Fruit fly (Drosophila melanogaster): ENCODE measurements around the gene CG33769.

Gene CG33769

DNA sequence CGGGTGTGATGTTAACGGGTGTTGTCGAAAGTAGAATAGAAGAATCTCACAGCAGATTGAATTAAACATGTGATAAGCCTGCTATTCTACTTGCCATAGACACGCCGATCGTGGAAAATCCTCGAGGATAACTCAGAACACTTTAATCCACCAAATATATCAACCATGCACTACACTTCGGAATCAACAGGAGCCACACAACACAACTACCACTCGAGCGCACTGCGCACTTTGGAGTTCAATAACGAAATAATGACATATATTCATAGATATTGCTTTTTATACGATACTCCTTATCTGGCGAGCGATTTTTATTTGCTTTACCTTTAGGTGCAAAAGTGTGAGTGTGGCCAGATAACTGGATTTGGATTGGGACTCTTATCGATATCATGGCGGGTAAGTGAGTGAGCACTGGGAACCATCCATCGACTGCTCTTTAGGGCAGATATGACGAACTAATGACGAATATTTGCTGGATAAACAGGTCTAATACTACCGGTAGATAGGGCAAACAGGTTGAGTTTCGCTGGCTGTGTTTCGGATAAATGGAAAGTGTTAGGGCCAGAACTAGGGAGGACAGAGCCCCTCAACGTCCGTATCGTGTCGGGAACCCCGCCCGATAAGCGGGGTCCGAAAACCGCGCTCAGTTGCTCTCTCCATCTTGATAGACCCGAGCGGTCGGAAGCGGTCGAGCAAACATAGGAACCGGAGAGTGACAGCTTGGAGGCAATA is 21.7 kb downstream of the CG33769 start, which contains the start of gene Jhbp6:
Gene Jhbp6 (plus strand): TSS at position 682 of the 732 bp plus-strand sequence.
- TF ChIP-seq Mio (GFP tag; optimal IDR thresholded peaks at IDR 0.05): no peak
- peak; percentile 12 for TF ChIP-seq rgr (GFP tag; optimal IDR thresholded peaks at IDR 0.05)
- no peak for TF ChIP-seq Rel (GFP tag; optimal IDR thresholded peaks at IDR 0.05)
- TF ChIP-seq Rel (tag; optimal IDR thresholded peaks at IDR 0.05): peak; percentile 13
- TF ChIP-seq CG32264 (GFP tag; optimal IDR thresholded peaks at IDR 0.05): no peak

DNA sequence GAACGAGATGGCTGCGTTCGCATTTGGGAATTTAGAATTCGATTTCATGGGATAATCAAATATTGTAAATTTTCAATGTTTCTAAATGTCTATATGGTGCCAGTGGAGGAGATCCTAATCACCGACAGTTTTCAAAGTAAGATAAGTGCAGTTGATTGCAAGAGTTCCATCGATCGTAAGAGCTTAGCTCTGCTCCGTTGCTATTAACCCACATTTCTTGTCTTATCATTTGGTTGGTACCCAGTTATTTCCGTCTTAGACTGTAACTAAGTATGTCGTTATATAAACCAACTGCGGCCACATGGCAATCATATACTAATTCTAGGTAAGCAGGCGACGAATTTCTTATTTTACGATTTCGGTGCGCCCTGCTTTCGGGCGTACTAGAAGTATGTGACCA is 22.4 kb downstream of the CG33769 start:
- TF ChIP-seq woc (GFP tag; optimal IDR thresholded peaks at IDR 0.05) (no peak), Abd-B (GFP tag; optimal IDR thresholded peaks at IDR 0.05) (no peak), dmrt93B (GFP tag; optimal IDR thresholded peaks at IDR 0.05) (no peak), Dif (GFP tag; optimal IDR thresholded peaks at IDR 0.05; ENCODE audit: partially characterized antibody) (no peak), jim (GFP tag; optimal IDR thresholded peaks at IDR 0.05) (no peak), Hr78 (GFP tag; optimal IDR thresholded peaks at IDR 0.05) (no peak), dl (GFP tag; optimal IDR thresholded peaks at IDR 0.05; ENCODE audit: insufficient read depth in 1 of 2, partially characterized antibody in 2 of 2) (no peak), N (GFP tag; optimal IDR thresholded peaks at IDR 0.05) (no peak), psq (GFP tag; optimal IDR thresholded peaks at IDR 0.05) (no peak), foxo (GFP tag; optimal IDR thresholded peaks at IDR 0.05) (no peak), Vsx2 (GFP tag; optimal IDR thresholded peaks at IDR 0.05; ENCODE audit: partially characterized antibody) (no peak), sv (GFP tag; optimal IDR thresholded peaks at IDR 0.05) (no peak), CG32264 (GFP tag; optimal IDR thresholded peaks at IDR 0.05) (no peak)

DNA sequence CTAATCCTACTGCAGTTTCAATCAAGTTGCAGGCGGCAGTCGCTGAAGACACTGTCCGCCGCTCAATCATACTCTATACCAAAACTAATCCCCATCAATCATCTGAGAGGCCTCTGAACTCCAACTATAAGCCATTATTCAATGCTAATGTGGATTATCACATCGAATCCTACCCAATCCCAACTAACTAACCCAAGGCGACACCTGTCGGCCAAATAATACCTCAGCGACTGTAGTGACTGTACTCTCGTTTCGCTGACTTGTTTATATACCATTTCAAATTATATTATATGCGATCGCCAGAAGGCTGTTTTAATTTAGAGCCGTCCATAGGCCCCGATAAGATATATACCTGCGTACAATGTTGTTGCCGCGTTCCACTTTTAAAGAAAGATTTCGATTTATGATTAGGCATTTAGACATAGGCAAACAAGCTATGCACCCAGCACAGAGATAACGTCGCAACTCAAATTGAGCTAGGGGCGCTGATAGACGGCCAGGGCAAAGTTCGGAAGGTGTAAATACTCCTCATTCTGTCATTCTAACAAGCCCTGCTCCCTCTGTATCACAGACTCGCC is 24.1 kb downstream of the CG33769 start:
- TF ChIP-seq ey (GFP tag; optimal IDR thresholded peaks at IDR 0.05): no peak
- no peak for TF ChIP-seq dsf (GFP tag; optimal IDR thresholded peaks at IDR 0.05; ENCODE audit: borderline replicate concordance)
- no peak for TF ChIP-seq fru (GFP tag; optimal IDR thresholded peaks at IDR 0.05)
- no peak for TF ChIP-seq Rel (GFP tag; optimal IDR thresholded peaks at IDR 0.05)
- TF ChIP-seq Rel (tag; optimal IDR thresholded peaks at IDR 0.05): no peak
- TF ChIP-seq CrebA (GFP tag; optimal IDR thresholded peaks at IDR 0.05; ENCODE audit: borderline replicate concordance): no peak
- no peak for TF ChIP-seq lola (GFP tag; optimal IDR thresholded peaks at IDR 0.05)
- no peak for TF ChIP-seq Mio (GFP tag; optimal IDR thresholded peaks at IDR 0.05)
- TF ChIP-seq Hr78 (GFP tag; optimal IDR thresholded peaks at IDR 0.05): no peak
- TF ChIP-seq psq (GFP tag; optimal IDR thresholded peaks at IDR 0.05): no peak
- TF ChIP-seq N (GFP tag; optimal IDR thresholded peaks at IDR 0.05): no peak
- no peak for TF ChIP-seq CG9705 (GFP tag; optimal IDR thresholded peaks at IDR 0.05)

DNA sequence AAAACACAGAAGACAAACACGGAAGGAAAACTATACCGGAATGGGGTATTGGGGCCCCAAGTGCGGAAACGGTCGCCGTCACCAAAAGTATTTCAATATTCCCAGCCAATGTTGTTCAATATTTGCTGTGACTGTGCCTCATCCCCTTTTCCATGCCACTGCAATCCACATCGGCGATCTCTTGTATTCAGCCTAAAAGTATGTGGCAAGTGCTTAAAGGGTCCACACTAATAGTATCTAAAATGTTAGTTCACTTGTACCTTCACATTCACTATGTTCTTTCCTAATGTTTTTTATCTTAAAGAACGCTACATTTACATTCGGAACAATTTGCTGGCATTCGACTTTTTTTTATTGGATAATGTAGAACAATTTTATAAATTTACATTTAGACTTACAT is 33.2 kb downstream of the CG33769 start:
- no peak for TF ChIP-seq usp (GFP tag; optimal IDR thresholded peaks at IDR 0.05)
- no peak for TF ChIP-seq sage (GFP tag; optimal IDR thresholded peaks at IDR 0.05)
- no peak for TF ChIP-seq dsf (GFP tag; optimal IDR thresholded peaks at IDR 0.05; ENCODE audit: borderline replicate concordance)
- TF ChIP-seq Dif (GFP tag; optimal IDR thresholded peaks at IDR 0.05; ENCODE audit: partially characterized antibody): no peak
- TF ChIP-seq brk (GFP tag; optimal IDR thresholded peaks at IDR 0.05): no peak
- no peak for TF ChIP-seq br (GFP tag; optimal IDR thresholded peaks at IDR 0.05)
- TF ChIP-seq Jra (GFP tag; optimal IDR thresholded peaks at IDR 0.05): no peak

DNA sequence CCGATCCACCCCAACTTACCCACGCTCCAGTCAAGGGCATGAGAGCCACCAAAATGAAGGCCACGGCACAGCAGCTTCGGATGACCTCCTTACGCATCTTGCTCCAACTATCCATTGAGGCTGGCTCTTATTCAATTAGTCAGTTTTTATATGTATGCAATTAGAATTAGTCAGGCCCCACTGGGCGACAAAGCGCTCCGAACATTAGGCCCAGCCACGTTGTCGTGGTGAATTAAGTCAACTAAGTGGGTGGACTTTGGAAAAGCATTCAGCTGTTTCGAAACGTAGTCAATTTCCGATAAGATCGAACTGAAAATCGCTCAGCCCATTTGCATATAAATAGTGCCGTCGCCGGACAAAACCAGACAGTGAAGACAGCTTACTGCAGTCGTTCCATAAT is 39.3 kb downstream of the CG33769 start, which contains the start of the genes CG14455 and CG14456:
Gene CG14455 (minus strand): TSS at position 101 of the 400 bp plus-strand sequence.
Gene CG14456 (plus strand): TSS at position 236 of the 400 bp plus-strand sequence.
- TF ChIP-seq Dfd (GFP tag; optimal IDR thresholded peaks at IDR 0.05): no peak
- no peak for TF ChIP-seq dsf (GFP tag; optimal IDR thresholded peaks at IDR 0.05; ENCODE audit: borderline replicate concordance)
- no peak for TF ChIP-seq rgr (GFP tag; optimal IDR thresholded peaks at IDR 0.05)
- no peak for TF ChIP-seq jim (GFP tag; optimal IDR thresholded peaks at IDR 0.05)
- TF ChIP-seq dl (GFP tag; optimal IDR thresholded peaks at IDR 0.05; ENCODE audit: insufficient read depth in 1 of 2, partially characterized antibody in 2 of 2): no peak
- TF ChIP-seq foxo (GFP tag; optimal IDR thresholded peaks at IDR 0.05): no peak
- TF ChIP-seq CG32264 (GFP tag; optimal IDR thresholded peaks at IDR 0.05): no peak
- TF ChIP-seq dmrt93B (GFP tag; optimal IDR thresholded peaks at IDR 0.05): no peak
- TF ChIP-seq Sp1 (GFP tag; optimal IDR thresholded peaks at IDR 0.05): no peak
- no peak for TF ChIP-seq lola (GFP tag; optimal IDR thresholded peaks at IDR 0.05)
- no peak for TF ChIP-seq Hr78 (GFP tag; optimal IDR thresholded peaks at IDR 0.05)
- no peak for TF ChIP-seq Mio (GFP tag; optimal IDR thresholded peaks at IDR 0.05)
- TF ChIP-seq CG9705 (GFP tag; optimal IDR thresholded peaks at IDR 0.05): no peak
- TF ChIP-seq pan (optimal IDR thresholded peaks at IDR 0.05): no peak
- TF ChIP-seq fru (GFP tag; optimal IDR thresholded peaks at IDR 0.05): no peak
- no peak for TF ChIP-seq GATAd (GFP tag; optimal IDR thresholded peaks at IDR 0.05)
- no peak for TF ChIP-seq Hnf4 (GFP tag; optimal IDR thresholded peaks at IDR 0.05)

Measured in whole organism, wandering third instar larva.